Fruit fly (Drosophila melanogaster) whole organism, embryonic: Measurements from ENCODE around the gene CG18262.

Source experiments
- Adf1 ChIP-seq: fragments of 200-800 bp; sonication (Bioruptor generic); IDR thresholded peaks from 2 replicates; pipeline ENCODE4 v1.3.6; 2022; ENCODE audit warnings: missing biosample characterization, missing genetic modification characterization
- Bdp1 ChIP-seq: fragments of 200-800 bp; sonication (Bioruptor generic); optimal IDR thresholded peaks from 3 replicates; lab custom pipeline; 2016; ENCODE audit warnings: missing biosample characterization, missing genetic modification characterization
- CG10267 ChIP-seq: fragments of 200-800 bp; sonication (Bioruptor generic); optimal IDR thresholded peaks from 2 replicates; lab custom pipeline; 2018; ENCODE audit warnings: missing biosample characterization, mild to moderate bottlenecking, missing genetic modification characterization, moderate library complexity
- CG10431 ChIP-seq: fragments of 200-800 bp; sonication (Bioruptor generic); optimal IDR thresholded peaks from 3 replicates; lab custom pipeline; 2018; ENCODE audit warnings: missing biosample characterization, mild to moderate bottlenecking, missing genetic modification characterization
- CG11398 ChIP-seq: fragments of 200-800 bp; sonication (Bioruptor generic); optimal IDR thresholded peaks from 2 replicates; lab custom pipeline; 2016; ENCODE audit warnings: missing biosample characterization, missing genetic modification characterization
- CG12391 ChIP-seq: fragments of 200-800 bp; sonication (Bioruptor generic); optimal IDR thresholded peaks from 3 replicates; lab custom pipeline; 2018; ENCODE audit warnings: missing biosample characterization, mild to moderate bottlenecking, missing genetic modification characterization, moderate library complexity
- CG14014 ChIP-seq: fragments of 200-800 bp; sonication (Bioruptor generic); IDR thresholded peaks from 2 replicates; pipeline ENCODE4 v1.3.6; 2022; ENCODE audit warnings: missing biosample characterization, missing genetic modification characterization
- CG14860 ChIP-seq: fragments of 200-800 bp; sonication (Bioruptor generic); IDR thresholded peaks from 3 replicates; pipeline ENCODE4 v1.3.6; 2022; ENCODE audit warnings: missing biosample characterization, missing genetic modification characterization; ENCODE audit not compliant: partially characterized antibody
- CG16779 ChIP-seq: fragments of 200-800 bp; sonication (Bioruptor generic); IDR thresholded peaks from 2 replicates; pipeline ENCODE4 v1.3.6; 2022; ENCODE audit warnings: missing biosample characterization, missing genetic modification characterization
- CG1832 ChIP-seq: fragments of 200-800 bp; sonication (Bioruptor generic); optimal IDR thresholded peaks from 2 replicates; lab custom pipeline; 2017; ENCODE audit warnings: missing biosample characterization, mild to moderate bottlenecking, missing genetic modification characterization, inconsistent platforms
- CG2202 ChIP-seq: fragments of 200-800 bp; sonication (Bioruptor generic); optimal IDR thresholded peaks from 2 replicates; lab custom pipeline; 2018; ENCODE audit warnings: missing biosample characterization, mild to moderate bottlenecking, missing genetic modification characterization
- CG30431 ChIP-seq: fragments of 200-800 bp; sonication (Bioruptor generic); optimal IDR thresholded peaks from 2 replicates; lab custom pipeline; 2017; ENCODE audit warnings: missing biosample characterization, missing genetic modification characterization
- CG31441 ChIP-seq: fragments of 200-800 bp; sonication (Bioruptor generic); IDR thresholded peaks from 2 replicates; pipeline ENCODE4 v1.3.6; 2022; ENCODE audit warnings: missing biosample characterization, missing genetic modification characterization
- CG6654 ChIP-seq: fragments of 200-800 bp; sonication (Bioruptor generic); optimal IDR thresholded peaks from 2 replicates; lab custom pipeline; 2017; ENCODE audit warnings: missing biosample characterization, mild to moderate bottlenecking, missing genetic modification characterization
- CG6765 ChIP-seq: fragments of 200-800 bp; sonication (Bioruptor generic); optimal IDR thresholded peaks from 3 replicates; lab custom pipeline; 2017; ENCODE audit warnings: missing biosample characterization, mild to moderate bottlenecking, missing genetic modification characterization
- CG7372 ChIP-seq: fragments of 200-800 bp; sonication (Bioruptor generic); IDR thresholded peaks from 2 replicates; pipeline ENCODE4 v1.3.6; 2022; ENCODE audit warnings: missing biosample characterization, missing genetic modification characterization
- CG7786 ChIP-seq: fragments of 200-800 bp; sonication (Bioruptor generic); optimal IDR thresholded peaks from 2 replicates; lab custom pipeline; 2016; ENCODE audit warnings: missing biosample characterization, missing genetic modification characterization
- CG9609 ChIP-seq: fragments of 200-800 bp; sonication (Bioruptor generic); optimal IDR thresholded peaks from 3 replicates; lab custom pipeline; 2016; ENCODE audit warnings: missing biosample characterization, missing genetic modification characterization
- CG9932 ChIP-seq: fragments of 200-800 bp; sonication (Bioruptor generic); IDR thresholded peaks from 2 replicates; pipeline ENCODE4 v1.3.6; 2022; ENCODE audit warnings: missing biosample characterization, missing genetic modification characterization
- CoRest ChIP-seq: fragments of 200-800 bp; sonication (Bioruptor generic); optimal IDR thresholded peaks from 3 replicates; lab custom pipeline; 2018; ENCODE audit warnings: missing biosample characterization, mild to moderate bottlenecking, missing genetic modification characterization, moderate library complexity
- Dp ChIP-seq: fragments of 200-800 bp; sonication (Bioruptor generic); optimal IDR thresholded peaks from 2 replicates; lab custom pipeline; 2018; ENCODE audit warnings: missing biosample characterization, mild to moderate bottlenecking, missing genetic modification characterization, moderate library complexity
- GATAe ChIP-seq: fragments of 200-800 bp; sonication (Bioruptor generic); conservative IDR thresholded peaks from 2 replicates; pipeline ENCODE4 v1.3.6; 2022; ENCODE audit warnings: missing biosample characterization, missing genetic modification characterization
- HLH54F ChIP-seq: fragments of 200-800 bp; sonication (Bioruptor generic); optimal IDR thresholded peaks from 3 replicates; lab custom pipeline; 2016; ENCODE audit warnings: missing biosample characterization, missing genetic modification characterization
- Neu2 ChIP-seq: fragments of 200-800 bp; sonication (Bioruptor generic); optimal IDR thresholded peaks from 3 replicates; lab custom pipeline; 2016; ENCODE audit warnings: missing biosample characterization, missing genetic modification characterization, borderline replicate concordance
- Rfx ChIP-seq: fragments of 200-800 bp; sonication (Bioruptor generic); IDR thresholded peaks from 2 replicates; pipeline ENCODE4 v1.3.6; 2022; ENCODE audit warnings: missing biosample characterization, missing genetic modification characterization
- TFAM ChIP-seq: fragments of 200-800 bp; sonication (Bioruptor generic); optimal IDR thresholded peaks from 2 replicates; lab custom pipeline; 2017; ENCODE audit warnings: missing biosample characterization, missing genetic modification characterization, inconsistent platforms
- Trl ChIP-seq, 3 experiments: fragments of >200 bp in 2 of 3; fragments of 200-800 bp in 1 of 3; sonication (Bioruptor generic) in 1 of 3; optimal IDR thresholded peaks; 2 replicates in 1 of 3; 3 replicates in 2 of 3; lab custom pipeline; 2016 to 2017; ENCODE audit warnings: missing biosample characterization in 1 of 3, missing genetic modification characterization in 1 of 3
- Vsx1 ChIP-seq: fragments of 200-800 bp; sonication (Bioruptor generic); optimal IDR thresholded peaks from 2 replicates; lab custom pipeline; 2017; ENCODE audit warnings: missing biosample characterization, mild to moderate bottlenecking, missing genetic modification characterization, missing genetic modification reagents
- YL-1 ChIP-seq: fragments of 200-800 bp; sonication (Bioruptor generic); optimal IDR thresholded peaks from 3 replicates; lab custom pipeline; 2017; ENCODE audit warnings: missing biosample characterization, mild to moderate bottlenecking, missing genetic modification characterization
- ash1 ChIP-seq: fragments of 200-800 bp; sonication (Bioruptor generic); optimal IDR thresholded peaks from 2 replicates; lab custom pipeline; 2018; ENCODE audit warnings: missing biosample characterization, mild to moderate bottlenecking, missing genetic modification characterization
- bigmax ChIP-seq: fragments of 200-800 bp; sonication (Bioruptor generic); optimal IDR thresholded peaks from 2 replicates; lab custom pipeline; 2018; ENCODE audit warnings: missing biosample characterization, mild to moderate bottlenecking, missing genetic modification characterization
- chinmo ChIP-seq: fragments of 200-800 bp; sonication (Bioruptor generic); IDR thresholded peaks from 4 replicates; pipeline ENCODE4 v1.3.6; 2022; ENCODE audit warnings: missing biosample characterization, missing genetic modification characterization; ENCODE audit not compliant: partially characterized antibody
- ci ChIP-seq: fragments of 200-800 bp; sonication (Bioruptor generic); IDR thresholded peaks from 3 replicates; pipeline ENCODE4 v1.3.6; 2022; ENCODE audit warnings: missing biosample characterization, missing genetic modification characterization
- crol ChIP-seq: fragments of 200-800 bp; sonication (Bioruptor generic); IDR thresholded peaks from 2 replicates; pipeline ENCODE4 v1.3.6; 2022; ENCODE audit warnings: missing biosample characterization, missing genetic modification characterization
- eve ChIP-seq, 2 experiments: fragments of >200 bp; optimal IDR thresholded peaks; 2 replicates each; lab custom pipeline; 2017; ENCODE audit warnings: missing biosample characterization in 2 of 2, missing genetic modification characterization in 2 of 2
- hb ChIP-seq: fragments of 200-800 bp; sonication (Bioruptor generic); IDR thresholded peaks from 3 replicates; pipeline ENCODE4 v1.3.6; 2022; ENCODE audit warnings: missing biosample characterization, missing genetic modification characterization; ENCODE audit not compliant: partially characterized antibody
- jumu ChIP-seq: fragments of 200-800 bp; sonication (Bioruptor generic); optimal IDR thresholded peaks from 3 replicates; lab custom pipeline; 2016; ENCODE audit warnings: missing biosample characterization, missing genetic modification characterization
- kah ChIP-seq: fragments of 200-800 bp; sonication (Bioruptor generic); optimal IDR thresholded peaks from 2 replicates; lab custom pipeline; 2018; ENCODE audit warnings: missing biosample characterization, mild to moderate bottlenecking, missing genetic modification characterization
- kni ChIP-seq: fragments of 200-800 bp; sonication (Bioruptor generic); optimal IDR thresholded peaks from 3 replicates; lab custom pipeline; 2017; ENCODE audit warnings: mild to moderate bottlenecking, missing biosample characterization, missing genetic modification reagents, missing genetic modification characterization
- pan ChIP-seq, 4 experiments: fragments of >200 bp in 3 of 4; fragments of 200-800 bp in 1 of 4; sonication (Bioruptor generic) in 1 of 4; optimal IDR thresholded peaks in 3 of 4; IDR thresholded peaks in 1 of 4; 2 replicates each; pipeline versions ENCODE4 v1.3.6 to Lab custom; 2017 to 2022; ENCODE audit warnings: missing biosample characterization in 2 of 4, missing genetic modification characterization in 2 of 4, mixed read lengths in 1 of 4
- sd ChIP-seq: fragments of 200-800 bp; sonication (Bioruptor generic); optimal IDR thresholded peaks from 3 replicates; lab custom pipeline; 2018; ENCODE audit warnings: missing biosample characterization, mild to moderate bottlenecking, missing genetic modification characterization, moderate library complexity
- sens ChIP-seq: fragments of 200-800 bp; sonication (Bioruptor generic); peaks from one replicate; lab custom pipeline; 2016; ENCODE audit warnings: missing biosample characterization, missing genetic modification characterization
- slbo ChIP-seq: fragments of 200-800 bp; sonication (Bioruptor generic); IDR thresholded peaks from 2 replicates; pipeline ENCODE4 v1.3.6; 2022; ENCODE audit warnings: missing biosample characterization, missing genetic modification characterization
- slp2 ChIP-seq: fragments of 200-800 bp; sonication (Bioruptor generic); optimal IDR thresholded peaks from 2 replicates; lab custom pipeline; 2016; ENCODE audit warnings: missing biosample characterization, missing genetic modification characterization
- sqz ChIP-seq: fragments of 200-800 bp; sonication (Bioruptor generic); optimal IDR thresholded peaks from 3 replicates; lab custom pipeline; 2018; ENCODE audit warnings: missing biosample characterization, mild to moderate bottlenecking, missing genetic modification characterization
- trem ChIP-seq: fragments of 200-800 bp; optimal IDR thresholded peaks from 3 replicates; lab custom pipeline; 2019; ENCODE audit warnings: missing biosample characterization, mild to moderate bottlenecking, missing genetic modification characterization, moderate library complexity
- vvl ChIP-seq: fragments of 200-800 bp; sonication (Bioruptor generic); IDR thresholded peaks from 2 replicates; pipeline ENCODE4 v1.3.6; 2022; ENCODE audit warnings: missing biosample characterization, missing genetic modification characterization

Gene CG18262

DNA sequence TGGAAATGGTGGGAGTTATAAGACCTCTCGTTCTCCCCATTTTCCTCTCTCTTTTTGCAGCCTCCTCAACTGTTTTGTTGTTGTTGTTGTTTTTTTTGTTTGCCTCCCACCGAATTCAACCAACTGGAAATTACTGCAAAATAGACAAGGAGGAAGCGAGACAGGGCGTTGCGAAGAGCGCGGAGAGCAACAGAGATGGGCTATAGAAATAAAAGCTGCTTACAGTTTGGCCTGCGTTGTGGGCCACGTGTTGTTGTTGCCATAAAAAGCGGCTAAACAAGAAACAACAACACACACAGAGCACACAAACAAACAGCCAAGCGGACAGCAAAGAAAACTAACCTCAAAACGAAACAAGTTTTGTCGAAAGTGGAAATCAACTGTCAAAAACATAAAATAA is 41.8 kb downstream of the CG18262 start (continued):
- TF ChIP-seq CG31441 (GFP tag; lab: Robert Waterston, UW) (no peak), trem (no peak)
- TF ChIP-seq, all 482 proteins: peak for 18

DNA sequence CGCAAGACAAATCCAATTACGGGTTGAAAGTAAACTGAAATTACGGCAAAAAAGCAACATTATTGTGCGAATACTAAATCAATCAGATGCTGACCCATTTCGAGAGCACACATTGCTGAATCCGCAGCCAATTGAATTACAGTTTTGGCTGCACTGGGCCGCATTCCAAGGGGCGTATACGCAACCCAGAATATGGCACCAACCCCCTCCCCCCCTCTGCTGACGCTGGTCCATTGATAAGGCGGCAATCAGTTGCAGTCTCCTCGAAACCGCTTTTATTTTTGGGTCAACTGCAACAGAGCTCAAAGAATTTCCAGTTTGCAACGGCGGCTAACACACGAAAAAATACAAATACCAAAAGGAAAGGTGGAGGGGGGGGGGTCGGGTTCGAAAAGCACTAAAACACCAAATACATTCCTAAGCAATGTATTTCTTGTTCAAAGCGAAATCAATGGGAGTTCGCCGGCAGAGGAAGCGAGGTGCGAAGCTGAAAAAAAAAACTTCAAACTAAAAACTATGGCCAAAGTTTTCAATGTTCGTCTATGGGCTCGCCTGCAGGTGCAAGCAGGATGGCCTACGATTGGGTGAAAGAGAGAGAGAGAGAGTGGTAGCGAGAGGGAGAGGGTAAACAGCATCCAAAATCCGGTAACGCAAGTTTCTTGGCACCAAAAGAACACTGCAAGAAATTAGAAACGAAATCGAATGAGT is 42.9 kb downstream of the CG18262 start:
- TF ChIP-seq Rfx (GFP tag; lab: Robert Waterston, UW) (peak; percentile 35; the same call in 1 of the 2 replicates), YL-1 (no peak), Vsx1 (GFP tag; lab: Kevin White, UChicago) (no peak), kah (GFP tag; lab: Kevin White, UChicago) (no peak), ash1 (GFP tag; lab: Kevin White, UChicago) (no peak), Neu2 (GFP tag; lab: Kevin White, UChicago) (no peak), CG6765 (no peak), bigmax (GFP tag; lab: Kevin White, UChicago) (no peak), CG2202 (tag; lab: Kevin White, UChicago) (no peak), CG16779 (GFP tag; lab: Robert Waterston, UW) (no peak), CG12391 (no peak), Dp (GFP tag; lab: Kevin White, UChicago) (no peak), CG1832 (GFP tag; lab: Kevin White, UChicago) (peak; percentile 62), CG6654 (GFP tag; lab: Kevin White, UChicago) (peak; percentile 94), ci (GFP tag; lab: Robert Waterston, UW) (peak; percentile 26; the same call in 1 of the 3 replicates), slbo (GFP tag; lab: Robert Waterston, UW) (peak; percentile 39; the same call in 1 of the 2 replicates), CG14014 (no peak), CG30431 (no peak), hb (GFP tag; lab: Robert Waterston, UW) (no peak), GATAe (GFP tag; lab: Robert Waterston, UW) (no peak), CG11398 (GFP tag; lab: Kevin White, UChicago) (no peak), CG14860 (GFP tag; lab: Robert Waterston, UW) (no peak), CG7786 (GFP tag; lab: Kevin White, UChicago) (no peak), vvl (GFP tag; lab: Robert Waterston, UW) (0 out of 2 replicates have a peak, but pooled peaks have one; percentile 8), CG9932 (peak; percentile 6; the same call in 1 of the 2 replicates), crol (GFP tag; lab: Robert Waterston, UW) (peak; percentile 80), CG9609 (no peak), Bdp1 (GFP tag; lab: Kevin White, UChicago) (no peak), TFAM (no peak), sqz (GFP tag; lab: Kevin White, UChicago) (peak; percentile 60), HLH54F (GFP tag; lab: Kevin White, UChicago) (no peak), CG7372 (GFP tag; lab: Robert Waterston, UW) (peak; percentile 34; the same call in 1 of the 2 replicates), CoRest (tag; lab: Kevin White, UChicago) (no peak), Adf1 (0 out of 2 replicates have a peak, but pooled peaks have one; percentile 21), sens (GFP tag; lab: Kevin White, UChicago) (peak; percentile 26), jumu (GFP tag; lab: Kevin White, UChicago) (no peak), Trl (optimal IDR thresholded peaks at IDR 0.05; lab: Kevin White, UChicago) (peak in 1 of 2 experiments; percentile 10), Trl (GFP tag; optimal IDR thresholded peaks at IDR 0.05; lab: Kevin White, UChicago) (no peak), CG10267 (tag; lab: Kevin White, UChicago) (no peak), CG10431 (GFP tag; lab: Kevin White, UChicago) (no peak), sd (tag; lab: Kevin White, UChicago) (peak; percentile 95), chinmo (GFP tag; lab: Robert Waterston, UW) (peak; percentile 75; the same call in 1 of the 4 replicates), eve (GFP tag; optimal IDR thresholded peaks at IDR 0.05; lab: Kevin White, UChicago) (no peak), slp2 (GFP tag; lab: Kevin White, UChicago) (no peak), kni (peak; percentile 51), pan (optimal IDR thresholded peaks at IDR 0.05; lab: Kevin White, UChicago) (no peak), pan (GFP tag; optimal IDR thresholded peaks at IDR 0.05 in 1 of 2, IDR thresholded peaks at IDR 0.05 in 1 of 2) (peak in 1 of 2 experiments; percentile 9)
